Worm (Caenorhabditis elegans) whole organism, young adult: ENCODE results near the gene clec-26.

Source experiments
- bed-1 ChIP-seq: fragments of 200-800 bp; sonication (Bioruptor generic); IDR thresholded peaks from 2 replicates; pipeline ENCODE4 v1.3.6; 2022; ENCODE audit warnings: missing genetic modification reagents, missing genetic modification characterization, missing compliant biosample characterization
- egl-44 ChIP-seq: fragments of 200-800 bp; sonication (Bioruptor generic); IDR thresholded peaks from 2 replicates; pipeline ENCODE4 v1.3.6; 2022; ENCODE audit warnings: missing genetic modification reagents, missing genetic modification characterization, missing compliant biosample characterization

- TF ChIP-seq egl-44 (GFP tag; lab: Robert Waterston, UW) = no peak
- TF ChIP-seq bed-1 (GFP tag; lab: Robert Waterston, UW) = no peak
These were observed 16.5 kb upstream of the clec-26 start, which contains the start of gene srh-215 for ce11 chrV:16831921-16832320.
